Worm (Caenorhabditis elegans): ENCODE measurements around the gene ZK637.12.

- TF ChIP-seq lin-13 (GFP tag; optimal IDR thresholded peaks at IDR 0.05) = peak; percentile 23
- TF ChIP-seq elt-1 (tag; optimal IDR thresholded peaks at IDR 0.05) = no peak
- no peak for TF ChIP-seq unc-39 (tag; optimal IDR thresholded peaks at IDR 0.05)
Measured at ce11 chrIII:8971255-8972020, 47.4 kb downstream of the ZK637.12 start, which contains the start of the genes eif-3.D and R08D7.4.

Data from whole organism, L2 larva.